Worm (Caenorhabditis elegans): Measurements from ENCODE around the gene cla-1.

Gene cla-1

ce11 chrIV:7661569-7661968, 72.8 kb downstream of the cla-1 start (continued):
- TF ChIP-seq F23B12.7 (tag; optimal IDR thresholded peaks at IDR 0.05; ENCODE audit: insufficient read depth) (no peak), ccch-3 (GFP tag; optimal IDR thresholded peaks at IDR 0.05) (no peak), nfyb-1 (GFP tag; IDR thresholded peaks at IDR 0.05) (no peak), egrh-3 (GFP tag; IDR thresholded peaks at IDR 0.05) (no peak), mes-4 (tag; optimal IDR thresholded peaks at IDR 0.05) (no peak), cebp-1 (GFP tag; IDR thresholded peaks at IDR 0.05) (no peak), cebp-1 (tag; optimal IDR thresholded peaks at IDR 0.05) (no peak)

- TF ChIP-seq zim-3 (tag; optimal IDR thresholded peaks at IDR 0.05) (no peak), F49E8.2 (tag; optimal IDR thresholded peaks at IDR 0.05; ENCODE audit: insufficient read depth) (no peak), xnd-1 (tag; optimal IDR thresholded peaks at IDR 0.05) (no peak), madf-8 (GFP tag; conservative IDR thresholded peaks at IDR 0.05) (no peak)
These were observed 74.3 kb downstream of the cla-1 start for ce11 chrIV:7663006-7663405.

- TF ChIP-seq ceh-27 (GFP tag; optimal IDR thresholded peaks at IDR 0.05) (no peak), snpc-3.4 (tag; optimal IDR thresholded peaks at IDR 0.05) (no peak), B0336.3 (GFP tag; IDR thresholded peaks at IDR 0.05) (no peak), die-1 (tag; optimal IDR thresholded peaks at IDR 0.05) (no peak), ztf-25 (GFP tag; IDR thresholded peaks at IDR 0.05) (no peak), sdz-38 (tag; optimal IDR thresholded peaks at IDR 0.05) (no peak), F49E8.2 (tag; optimal IDR thresholded peaks at IDR 0.05; ENCODE audit: insufficient read depth) (no peak), B0035.1 (tag; optimal IDR thresholded peaks at IDR 0.05) (no peak)
These were observed 84.1 kb downstream of the cla-1 start, which contains the start of gene C08G9.2 for ce11 chrIV:7672872-7673271. TSS of gene C08G9.2 (minus strand) at chrIV:7672972.

- TF ChIP-seq lin-40 (tag; optimal IDR thresholded peaks at IDR 0.05) (no peak), zfh-2 (GFP tag; conservative IDR thresholded peaks at IDR 0.05) (no peak), unc-62 (GFP tag; optimal IDR thresholded peaks at IDR 0.05) (no peak), lir-1 (GFP tag; conservative IDR thresholded peaks at IDR 0.05) (no peak), sptf-2 (GFP tag; optimal IDR thresholded peaks at IDR 0.05) (no peak), K12H6.12 (tag; optimal IDR thresholded peaks at IDR 0.05) (no peak), F52B5.7 (tag; optimal IDR thresholded peaks at IDR 0.05) (no peak), F23B12.7 (tag; optimal IDR thresholded peaks at IDR 0.05; ENCODE audit: insufficient read depth) (no peak), C06A6.2 (GFP tag; conservative IDR thresholded peaks at IDR 0.05) (no peak), let-607 (tag; optimal IDR thresholded peaks at IDR 0.05) (no peak), ekl-4 (GFP tag; IDR thresholded peaks at IDR 0.05) (no peak), ama-1 (optimal IDR thresholded peaks at IDR 0.05) (no peak), ama-1 (GFP tag; optimal IDR thresholded peaks at IDR 0.05) (no peak)
These were observed 86.1 kb downstream of the cla-1 start, which contains the start of gene itr-1 for ce11 chrIV:7674874-7675273. TSS of gene itr-1 (plus strand) at chrIV:7675174.

All from whole organism, young adult.